Fruit fly (Drosophila melanogaster) whole organism, embryonic: ENCODE data around the gene CG5937.

ENCODE experiments used
- CG12155 ChIP-seq: fragments of 200-800 bp; sonication (Bioruptor generic); optimal IDR thresholded peaks from 3 replicates; lab custom pipeline; 2016; ENCODE audit warnings: missing biosample characterization, missing genetic modification characterization
- CG17359 ChIP-seq: fragments of 200-800 bp; sonication (Bioruptor generic); optimal IDR thresholded peaks from 3 replicates; lab custom pipeline; 2018; ENCODE audit warnings: missing biosample characterization, mild to moderate bottlenecking, missing genetic modification characterization, moderate library complexity
- CG3065 ChIP-seq: fragments of 200-800 bp; sonication (Bioruptor generic); optimal IDR thresholded peaks from 2 replicates; lab custom pipeline; 2016; ENCODE audit warnings: missing biosample characterization, missing genetic modification characterization
- CG7556 ChIP-seq: fragments of 200-800 bp; sonication (Bioruptor generic); optimal IDR thresholded peaks from 2 replicates; lab custom pipeline; 2017; ENCODE audit warnings: missing biosample characterization, mild to moderate bottlenecking, missing genetic modification characterization
- Med ChIP-seq: fragments of 200-800 bp; sonication (Bioruptor generic); peaks from one replicate; lab custom pipeline; 2016; ENCODE audit warnings: missing biosample characterization, missing genetic modification characterization, mild to moderate bottlenecking, inconsistent platforms, moderate library complexity
- Meics ChIP-seq: fragments of 200-800 bp; sonication (Bioruptor generic); optimal IDR thresholded peaks from 2 replicates; lab custom pipeline; 2017; ENCODE audit warnings: missing biosample characterization, mild to moderate bottlenecking, missing genetic modification characterization
- Sry-β ChIP-seq: fragments of 200-800 bp; sonication (Bioruptor generic); optimal IDR thresholded peaks from 2 replicates; lab custom pipeline; 2018; ENCODE audit warnings: missing biosample characterization, mild to moderate bottlenecking, missing genetic modification characterization, moderate library complexity
- ara ChIP-seq: fragments of 200-800 bp; sonication (Bioruptor generic); IDR thresholded peaks from 2 replicates; pipeline ENCODE4 v1.3.6; 2022; ENCODE audit warnings: missing biosample characterization, missing genetic modification characterization
- crol ChIP-seq: fragments of 200-800 bp; sonication (Bioruptor generic); IDR thresholded peaks from 2 replicates; pipeline ENCODE4 v1.3.6; 2022; ENCODE audit warnings: missing biosample characterization, missing genetic modification characterization
- dati ChIP-seq: fragments of 200-800 bp; sonication (Bioruptor generic); IDR thresholded peaks from 2 replicates; pipeline ENCODE4 v1.3.6; 2022; ENCODE audit warnings: missing biosample characterization, missing genetic modification characterization
- gfzf ChIP-seq: fragments of 200-800 bp; sonication (Bioruptor generic); optimal IDR thresholded peaks from 2 replicates; lab custom pipeline; 2016; ENCODE audit warnings: missing biosample characterization, mild to moderate bottlenecking, missing genetic modification characterization, moderate library complexity
- twi ChIP-seq: fragments of 200-800 bp; optimal IDR thresholded peaks from 2 replicates; lab custom pipeline; 2019; ENCODE audit warnings: missing biosample characterization, mild to moderate bottlenecking, missing genetic modification characterization, moderate library complexity

CG5937 gene

DNA sequence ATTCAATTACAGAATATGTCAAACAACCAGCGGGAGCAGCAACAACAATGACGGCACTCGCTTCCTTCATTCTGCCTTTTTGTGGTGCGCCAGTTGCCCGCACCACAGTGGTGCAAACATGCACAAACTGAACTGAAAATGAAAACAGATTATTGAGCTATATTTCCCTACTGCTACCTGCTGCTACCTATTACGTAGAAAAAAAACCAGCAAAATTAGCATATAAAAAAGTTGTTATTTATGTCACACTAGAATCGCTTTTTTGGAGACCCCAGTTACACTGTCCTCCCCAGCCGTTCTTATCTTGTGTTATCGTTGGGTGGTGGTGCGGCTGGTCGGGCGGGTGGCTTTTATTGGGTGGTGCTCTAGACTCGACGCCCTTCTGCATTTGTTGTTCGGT is 57.8 kb downstream of the CG5937 start (continued):
- TF ChIP-seq CG3065 (GFP tag; lab: Kevin White, UChicago), result peak; percentile 34
- TF ChIP-seq CG7556 (GFP tag; lab: Kevin White, UChicago), result peak; percentile 77
- no peak for TF ChIP-seq gfzf (GFP tag; lab: Kevin White, UChicago)
- TF ChIP-seq crol (GFP tag; lab: Robert Waterston, UW), result peak; percentile 40; the same call in 1 of the 2 replicates
- TF ChIP-seq CG12155 (GFP tag; lab: Kevin White, UChicago), result peak; percentile 65
- TF ChIP-seq twi (tag; lab: Kevin White, UChicago), result peak; percentile 15
- peak; percentile 72 for TF ChIP-seq dati (GFP tag; lab: Robert Waterston, UW)
- peak; percentile 97 for TF ChIP-seq Med
- TF ChIP-seq ara (GFP tag; lab: Robert Waterston, UW), result peak; percentile 91
- TF ChIP-seq Sry-β, result no peak
- peak; percentile 83 for TF ChIP-seq Meics (GFP tag; lab: Kevin White, UChicago)
- TF ChIP-seq CG17359 (tag; lab: Kevin White, UChicago), result peak; percentile 85
